Worm (Caenorhabditis elegans): ENCODE results near the gene C02B8.6.

ce11 chrX:8136276-8136891, at the start of gene C02B8.6:
- TF ChIP-seq lin-15B (tag; optimal IDR thresholded peaks at IDR 0.05), result no peak
- TF ChIP-seq skn-1 (tag; optimal IDR thresholded peaks at IDR 0.05), result no peak
- no peak for TF ChIP-seq nhr-28 (tag; optimal IDR thresholded peaks at IDR 0.05)
- peak in 1 of 6 experiments; percentile 21 for TF ChIP-seq elt-3 (tag; optimal IDR thresholded peaks at IDR 0.05)
- no peak for TF ChIP-seq sup-37 (GFP tag; optimal IDR thresholded peaks at IDR 0.05)
- TF ChIP-seq ztf-11 (tag; optimal IDR thresholded peaks at IDR 0.05), result no peak
- no peak for TF ChIP-seq isw-1 (GFP tag; IDR thresholded peaks at IDR 0.05)
- TF ChIP-seq unc-62 (GFP tag; optimal IDR thresholded peaks at IDR 0.05), result no peak
- no peak for TF ChIP-seq pag-3 (tag; optimal IDR thresholded peaks at IDR 0.05; ENCODE audit: borderline replicate concordance, insufficient read depth)
- TF ChIP-seq unc-86 (tag; optimal IDR thresholded peaks at IDR 0.05), result no peak
- TF ChIP-seq nhr-237 (tag; optimal IDR thresholded peaks at IDR 0.05), result no peak
- TF ChIP-seq aly-2 (tag; optimal IDR thresholded peaks at IDR 0.05), result no peak
- no peak for TF ChIP-seq tlp-1 (tag; optimal IDR thresholded peaks at IDR 0.05)
